Comparison of ENCODE assay signal across 6 worm cellular contexts in the genomic region with DNA sequence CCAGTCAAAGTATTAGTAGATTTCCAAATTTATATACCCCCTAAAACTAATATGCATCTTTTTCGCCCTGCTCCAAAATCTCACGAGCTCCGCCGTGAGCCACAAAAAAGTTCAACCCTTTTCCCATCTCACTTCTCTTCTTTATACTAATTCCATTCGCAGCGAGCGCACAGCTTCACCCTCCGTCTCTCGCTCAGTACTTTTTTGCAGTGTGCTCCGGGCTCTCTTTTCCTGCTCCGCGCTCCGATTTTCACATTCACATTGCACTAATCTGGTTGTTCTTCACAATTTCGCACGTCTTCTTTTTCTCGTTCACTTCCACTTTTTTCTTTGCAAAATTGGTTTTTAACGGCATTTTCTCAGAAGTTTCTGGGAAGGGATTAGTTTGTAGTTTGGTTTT.
TF ChIP-seq lines count a peak whose summit lies in the region.

No protein-coding gene starts in this region.

TF ChIP-seq in whole organism, L1 larva, 84 proteins besides CTCF, POLR2A, EP300 and RAD21:
- TF ChIP-seq dsc-1 (tag; optimal IDR thresholded peaks at IDR 0.05; lab: Kevin White, UChicago), result peak; percentile 22
- no peak for TF ChIP-seq unc-86 (tag; optimal IDR thresholded peaks at IDR 0.05; lab: Kevin White, UChicago)
- TF ChIP-seq ceh-8 (GFP tag; optimal IDR thresholded peaks at IDR 0.05; lab: Kevin White, UChicago), result no peak
- TF ChIP-seq snpc-4 (tag; optimal IDR thresholded peaks at IDR 0.05; lab: Kevin White, UChicago), result no peak
- no peak for TF ChIP-seq F16B12.6 (tag; optimal IDR thresholded peaks at IDR 0.05; lab: Kevin White, UChicago)
- TF ChIP-seq fkh-10 (GFP tag; optimal IDR thresholded peaks at IDR 0.05; lab: Kevin White, UChicago), result peak; percentile 54
- TF ChIP-seq ceh-82 (tag; optimal IDR thresholded peaks at IDR 0.05; lab: Kevin White, UChicago), result peak in 1 of 3 experiments; percentile 10
- TF ChIP-seq lin-15B (tag; optimal IDR thresholded peaks at IDR 0.05; lab: Kevin White, UChicago), result no peak
- TF ChIP-seq nhr-47 (tag; optimal IDR thresholded peaks at IDR 0.05; lab: Kevin White, UChicago), result peak; percentile 11
- TF ChIP-seq fkh-8 (tag; optimal IDR thresholded peaks at IDR 0.05; lab: Kevin White, UChicago), result peak; percentile 29
- peak; percentile 52 for TF ChIP-seq lin-14 (GFP tag; optimal IDR thresholded peaks at IDR 0.05; lab: Kevin White, UChicago)

TF ChIP-seq in whole organism, L3 larva, 47 proteins besides CTCF, POLR2A, EP300 and RAD21:
- TF ChIP-seq nhr-28 (tag; optimal IDR thresholded peaks at IDR 0.05; lab: Kevin White, UChicago), result no peak
- TF ChIP-seq lin-39 (tag; optimal IDR thresholded peaks at IDR 0.05; lab: Kevin White, UChicago), result peak; percentile 45
- peak; percentile 31 for TF ChIP-seq nfya-1 (tag; optimal IDR thresholded peaks at IDR 0.05; lab: Kevin White, UChicago; ENCODE audit: insufficient read depth)
- peak; percentile 52 for TF ChIP-seq hmg-11 (tag; optimal IDR thresholded peaks at IDR 0.05; lab: Kevin White, UChicago)

TF ChIP-seq in whole organism, L4 larva, 104 proteins besides CTCF, POLR2A, EP300 and RAD21:
- TF ChIP-seq set-16 (GFP tag; IDR thresholded peaks at IDR 0.05; lab: Robert Waterston, UW) (peak; percentile 12; the same call in 1 of the 2 replicates), vab-7 (GFP tag; IDR thresholded peaks at IDR 0.05; lab: Robert Waterston, UW) (no peak), hmg-1.1 (GFP tag; IDR thresholded peaks at IDR 0.05; lab: Robert Waterston, UW) (0 out of 2 replicates have a peak, but pooled peaks have one; percentile 36), rbr-2 (tag; optimal IDR thresholded peaks at IDR 0.05; lab: Kevin White, UChicago) (peak; percentile 11), aha-1 (tag; lab: Kevin White, UChicago) (peak; percentile 42), nhr-25 (tag; optimal IDR thresholded peaks at IDR 0.05; lab: Kevin White, UChicago; ENCODE audit: borderline replicate concordance, insufficient read depth) (no peak), ces-1 (GFP tag; optimal IDR thresholded peaks at IDR 0.05; lab: Kevin White, UChicago) (peak; percentile 31), Y5F2A.4 (GFP tag; optimal IDR thresholded peaks at IDR 0.05; lab: Kevin White, UChicago) (no peak)

TF ChIP-seq in whole organism, late embryonic, 69 proteins besides CTCF, POLR2A, EP300 and RAD21:
- TF ChIP-seq unc-42 (tag; optimal IDR thresholded peaks at IDR 0.05; lab: Kevin White, UChicago) (peak; percentile 83), npax-4 (tag; optimal IDR thresholded peaks at IDR 0.05; lab: Kevin White, UChicago) (no peak), eyg-1 (tag; optimal IDR thresholded peaks at IDR 0.05; lab: Kevin White, UChicago) (no peak), rnt-1 (tag; optimal IDR thresholded peaks at IDR 0.05; lab: Kevin White, UChicago) (no peak)
TF ChIP-seq in whole organism, late embryonic: peak in this region for 1.

TF ChIP-seq in whole organism, mixed stage, embryonic, 35 proteins besides CTCF, POLR2A, EP300 and RAD21:
- TF ChIP-seq unc-120 (tag; optimal IDR thresholded peaks at IDR 0.05; lab: Kevin White, UChicago; ENCODE audit: poor library complexity, severe bottlenecking) (no peak), unc-39 (tag; optimal IDR thresholded peaks at IDR 0.05; lab: Kevin White, UChicago) (no peak), drap-1 (GFP tag; optimal IDR thresholded peaks at IDR 0.05; lab: Kevin White, UChicago) (no peak), ces-1 (GFP tag; optimal IDR thresholded peaks at IDR 0.05; lab: Kevin White, UChicago) (peak; percentile 33), pha-4 (tag; optimal IDR thresholded peaks at IDR 0.05; lab: Kevin White, UChicago) (no peak)

TF ChIP-seq in whole organism, young adult, 124 proteins besides CTCF, POLR2A, EP300 and RAD21:
- TF ChIP-seq attf-5 (GFP tag; optimal IDR thresholded peaks at IDR 0.05; lab: Kevin White, UChicago) (no peak), Y67H2A.10 (GFP tag; conservative IDR thresholded peaks at IDR 0.05; lab: Robert Waterston, UW) (no peak), fkh-3 (tag; optimal IDR thresholded peaks at IDR 0.05; lab: Kevin White, UChicago) (no peak), zfh-2 (GFP tag; conservative IDR thresholded peaks at IDR 0.05; lab: Robert Waterston, UW) (0 out of 2 replicates have a peak, but pooled peaks have one; percentile 11)
